Fruit fly (Drosophila melanogaster) whole organism, embryonic: ENCODE data around the gene CG13838.

Experiments
- Adf1 ChIP-seq: fragments of 200-800 bp; sonication (Bioruptor generic); IDR thresholded peaks from 2 replicates; pipeline ENCODE4 v1.3.6; 2022; ENCODE audit warnings: missing biosample characterization, missing genetic modification characterization
- BEAF-32 ChIP-seq: fragments of 200-800 bp; sonication (Bioruptor generic); optimal IDR thresholded peaks from 3 replicates; lab custom pipeline; 2017; ENCODE audit warnings: missing biosample characterization, missing genetic modification characterization, mild to moderate bottlenecking, moderate library complexity, missing genetic modification reagents
- CG11247 ChIP-seq: fragments of 200-800 bp; sonication (Bioruptor generic); IDR thresholded peaks from 2 replicates; pipeline ENCODE4 v1.3.6; 2022; ENCODE audit warnings: missing biosample characterization, missing genetic modification characterization
- CG11696 ChIP-seq: fragments of 200-800 bp; sonication (Bioruptor generic); IDR thresholded peaks from 2 replicates; pipeline ENCODE4 v1.3.6; 2022; ENCODE audit warnings: missing biosample characterization, missing genetic modification characterization
- CG13123 ChIP-seq: fragments of 200-800 bp; sonication (Bioruptor generic); optimal IDR thresholded peaks from 2 replicates; lab custom pipeline; 2016; ENCODE audit warnings: missing biosample characterization, missing genetic modification characterization
- CG13296 ChIP-seq: fragments of 200-800 bp; sonication (Bioruptor generic); optimal IDR thresholded peaks from 3 replicates; lab custom pipeline; 2018; ENCODE audit warnings: missing biosample characterization, mild to moderate bottlenecking, missing genetic modification characterization
- CG17568 ChIP-seq: fragments of 200-800 bp; sonication (Bioruptor generic); optimal IDR thresholded peaks from 2 replicates; lab custom pipeline; 2018; ENCODE audit warnings: missing biosample characterization, mild to moderate bottlenecking, missing genetic modification characterization, moderate library complexity
- CG1792 ChIP-seq: fragments of 200-800 bp; sonication (Bioruptor generic); optimal IDR thresholded peaks from 2 replicates; lab custom pipeline; 2016; ENCODE audit warnings: missing biosample characterization, missing genetic modification characterization
- CG18476 ChIP-seq: fragments of 200-800 bp; sonication (Bioruptor generic); optimal IDR thresholded peaks from 2 replicates; lab custom pipeline; 2016; ENCODE audit warnings: missing biosample characterization, mild to moderate bottlenecking, missing genetic modification characterization
- CG18599 ChIP-seq: fragments of 200-800 bp; sonication (Bioruptor generic); optimal IDR thresholded peaks from 3 replicates; lab custom pipeline; 2017; ENCODE audit warnings: missing biosample characterization, missing genetic modification characterization, mild to moderate bottlenecking, moderate library complexity, missing genetic modification reagents
- CG2120 ChIP-seq: fragments of 200-800 bp; sonication (Bioruptor generic); optimal IDR thresholded peaks from 3 replicates; lab custom pipeline; 2016; ENCODE audit warnings: missing biosample characterization, missing genetic modification characterization
- CG3065 ChIP-seq: fragments of 200-800 bp; sonication (Bioruptor generic); optimal IDR thresholded peaks from 2 replicates; lab custom pipeline; 2016; ENCODE audit warnings: missing biosample characterization, missing genetic modification characterization
- CG31224 ChIP-seq: fragments of 200-800 bp; sonication (Bioruptor generic); IDR thresholded peaks from 2 replicates; pipeline ENCODE4 v1.3.6; 2022; ENCODE audit warnings: missing biosample characterization, missing genetic modification characterization
- CG4360 ChIP-seq: fragments of 200-800 bp; sonication (Bioruptor generic); IDR thresholded peaks from 2 replicates; pipeline ENCODE4 v1.3.6; 2022; ENCODE audit warnings: missing biosample characterization, missing genetic modification characterization
- CG4730 ChIP-seq: fragments of 200-800 bp; sonication (Bioruptor generic); IDR thresholded peaks from 2 replicates; pipeline ENCODE4 v1.3.6; 2022; ENCODE audit warnings: missing biosample characterization, missing genetic modification characterization
- CG5180 ChIP-seq: fragments of 200-800 bp; sonication (Bioruptor generic); optimal IDR thresholded peaks from 3 replicates; lab custom pipeline; 2017; ENCODE audit warnings: missing biosample characterization, missing genetic modification characterization, mild to moderate bottlenecking, moderate library complexity, missing genetic modification reagents
- CG6689 ChIP-seq: fragments of 200-800 bp; sonication (Bioruptor generic); IDR thresholded peaks from 2 replicates; pipeline ENCODE4 v1.3.6; 2022; ENCODE audit warnings: missing biosample characterization, missing genetic modification characterization
- CG8290 ChIP-seq, 3 experiments: fragments of 200-800 bp; sonication (Bioruptor generic); optimal IDR thresholded peaks; 2 replicates each; lab custom pipeline; 2016 to 2019; ENCODE audit warnings: missing biosample characterization in 3 of 3, missing genetic modification characterization in 3 of 3, mild to moderate bottlenecking in 2 of 3, moderate library complexity in 1 of 3
- CG9215 ChIP-seq: fragments of 200-800 bp; sonication (Bioruptor generic); IDR thresholded peaks from 2 replicates; pipeline ENCODE4 v1.3.6; 2022; ENCODE audit warnings: missing biosample characterization, missing genetic modification characterization
- CTCF ChIP-seq: fragments of 200-800 bp; sonication (Bioruptor generic); optimal IDR thresholded peaks from 2 replicates; lab custom pipeline; 2017; ENCODE audit warnings: missing biosample characterization, mild to moderate bottlenecking, missing genetic modification characterization, moderate library complexity
- CoRest ChIP-seq: fragments of 200-800 bp; sonication (Bioruptor generic); optimal IDR thresholded peaks from 3 replicates; lab custom pipeline; 2018; ENCODE audit warnings: missing biosample characterization, mild to moderate bottlenecking, missing genetic modification characterization, moderate library complexity
- Dfd ChIP-seq, 2 experiments: fragments of >200 bp; optimal IDR thresholded peaks; 2 replicates each; lab custom pipeline; 2017; ENCODE audit warnings: missing biosample characterization in 2 of 2, missing genetic modification characterization in 2 of 2
- HLH3B ChIP-seq: fragments of 200-800 bp; sonication (Bioruptor generic); IDR thresholded peaks from 2 replicates; pipeline ENCODE4 v1.3.6; 2022; ENCODE audit warnings: missing biosample characterization, missing genetic modification characterization
- HLH4C ChIP-seq: fragments of 200-800 bp; sonication (Bioruptor generic); IDR thresholded peaks from 3 replicates; pipeline ENCODE4 v1.3.6; 2022; ENCODE audit warnings: missing biosample characterization, missing genetic modification characterization; ENCODE audit not compliant: partially characterized antibody
- Lpt ChIP-seq: fragments of >200 bp; optimal IDR thresholded peaks from 2 replicates; lab custom pipeline; 2018; ENCODE audit warnings: missing biosample characterization, missing genetic modification characterization
- MESR4 ChIP-seq: fragments of 200-800 bp; sonication (Bioruptor generic); optimal IDR thresholded peaks from 2 replicates; lab custom pipeline; 2018; ENCODE audit warnings: missing biosample characterization, mild to moderate bottlenecking, missing genetic modification characterization, moderate library complexity
- Neu2 ChIP-seq: fragments of 200-800 bp; sonication (Bioruptor generic); optimal IDR thresholded peaks from 3 replicates; lab custom pipeline; 2016; ENCODE audit warnings: missing biosample characterization, missing genetic modification characterization, borderline replicate concordance
- Ravus ChIP-seq: fragments of 200-800 bp; sonication (Bioruptor generic); IDR thresholded peaks from 2 replicates; pipeline ENCODE4 v1.3.6; 2022; ENCODE audit warnings: missing biosample characterization, missing genetic modification characterization
- Spps ChIP-seq: fragments of 200-800 bp; sonication (Bioruptor generic); optimal IDR thresholded peaks from 2 replicates; lab custom pipeline; 2018; ENCODE audit warnings: missing biosample characterization, mild to moderate bottlenecking, missing genetic modification characterization
- ac ChIP-seq: fragments of 200-800 bp; sonication (Bioruptor generic); optimal IDR thresholded peaks from 3 replicates; lab custom pipeline; 2017; ENCODE audit warnings: missing biosample characterization, mild to moderate bottlenecking, missing genetic modification characterization
- az2 ChIP-seq: fragments of 200-800 bp; sonication (Bioruptor generic); optimal IDR thresholded peaks from 3 replicates; lab custom pipeline; 2016; ENCODE audit warnings: missing biosample characterization, missing genetic modification characterization
- bab2 ChIP-seq: fragments of 200-800 bp; sonication (Bioruptor generic); optimal IDR thresholded peaks from 2 replicates; lab custom pipeline; 2016; ENCODE audit warnings: missing biosample characterization, missing genetic modification characterization
- cg ChIP-seq: fragments of 200-800 bp; sonication (Bioruptor generic); optimal IDR thresholded peaks from 3 replicates; lab custom pipeline; 2019; ENCODE audit warnings: missing biosample characterization, mild to moderate bottlenecking, missing genetic modification characterization, moderate library complexity
- dmrt99B ChIP-seq: fragments of 200-800 bp; sonication (Bioruptor generic); optimal IDR thresholded peaks from 2 replicates; lab custom pipeline; 2018; ENCODE audit warnings: missing biosample characterization, mild to moderate bottlenecking, missing genetic modification characterization, moderate library complexity
- dpn ChIP-seq, 2 experiments: fragments of 200-800 bp; sonication (Bioruptor generic); optimal IDR thresholded peaks; 3 replicates each; lab custom pipeline; 2016; ENCODE audit warnings: missing biosample characterization in 2 of 2, missing genetic modification characterization in 2 of 2
- gcm ChIP-seq: fragments of 200-800 bp; sonication (Bioruptor generic); optimal IDR thresholded peaks from 2 replicates; lab custom pipeline; 2019; ENCODE audit warnings: missing biosample characterization, mild to moderate bottlenecking, missing genetic modification characterization, moderate library complexity
- gem ChIP-seq: fragments of 200-800 bp; sonication (Bioruptor generic); optimal IDR thresholded peaks from 2 replicates; lab custom pipeline; 2019; ENCODE audit warnings: missing biosample characterization, mild to moderate bottlenecking, missing genetic modification characterization, moderate library complexity
- ham ChIP-seq: fragments of 200-800 bp; sonication (Bioruptor generic); IDR thresholded peaks from 2 replicates; pipeline ENCODE4 v1.3.6; 2022; ENCODE audit warnings: missing biosample characterization, missing genetic modification characterization
- kni ChIP-seq: fragments of 200-800 bp; sonication (Bioruptor generic); optimal IDR thresholded peaks from 3 replicates; lab custom pipeline; 2017; ENCODE audit warnings: mild to moderate bottlenecking, missing biosample characterization, missing genetic modification reagents, missing genetic modification characterization
- maf-S ChIP-seq: fragments of 200-800 bp; sonication (Bioruptor generic); optimal IDR thresholded peaks from 2 replicates; lab custom pipeline; 2016; ENCODE audit warnings: missing biosample characterization, missing genetic modification characterization
- onecut ChIP-seq: fragments of 200-800 bp; sonication (Bioruptor generic); IDR thresholded peaks from 2 replicates; pipeline ENCODE4 v1.3.6; 2022; ENCODE audit warnings: missing biosample characterization, missing genetic modification characterization
- otp ChIP-seq: fragments of 200-800 bp; sonication (Bioruptor generic); IDR thresholded peaks from 3 replicates; pipeline ENCODE4, ENCODE4 v1.3.6; 2022; ENCODE audit warnings: missing biosample characterization, missing genetic modification characterization
- sens ChIP-seq: fragments of 200-800 bp; sonication (Bioruptor generic); peaks from one replicate; lab custom pipeline; 2016; ENCODE audit warnings: missing biosample characterization, missing genetic modification characterization
- sens-2 ChIP-seq: fragments of 200-800 bp; sonication (Bioruptor generic); IDR thresholded peaks from 2 replicates; pipeline ENCODE4 v1.3.6; 2022; ENCODE audit warnings: missing biosample characterization, missing genetic modification characterization
- slp2 ChIP-seq: fragments of 200-800 bp; sonication (Bioruptor generic); optimal IDR thresholded peaks from 2 replicates; lab custom pipeline; 2016; ENCODE audit warnings: missing biosample characterization, missing genetic modification characterization
- sug ChIP-seq: fragments of 200-800 bp; optimal IDR thresholded peaks from 2 replicates; lab custom pipeline; 2019; ENCODE audit warnings: missing biosample characterization, mild to moderate bottlenecking, missing genetic modification characterization, moderate library complexity
- tna ChIP-seq: fragments of 200-800 bp; sonication (Bioruptor generic); IDR thresholded peaks from 2 replicates; pipeline ENCODE4 v1.3.6; 2022; ENCODE audit warnings: missing biosample characterization, missing genetic modification characterization; ENCODE audit not compliant: partially characterized antibody
- vvl ChIP-seq: fragments of 200-800 bp; sonication (Bioruptor generic); IDR thresholded peaks from 2 replicates; pipeline ENCODE4 v1.3.6; 2022; ENCODE audit warnings: missing biosample characterization, missing genetic modification characterization
- zfh1 ChIP-seq: fragments of 200-800 bp; sonication (Bioruptor generic); IDR thresholded peaks from 3 replicates; pipeline ENCODE4 v1.3.6; 2022; ENCODE audit warnings: missing biosample characterization, missing genetic modification characterization

The CG13838 gene

dm6 chr3R:23043690-23044089, 1.6 kb downstream of the CG13838 start, which contains the start of gene CG13837:
TSS of gene CG13837 (plus strand) at chr3R:23043990.
- TF ChIP-seq Ravus (GFP tag; lab: Robert Waterston, UW) (no peak), CG3065 (GFP tag; lab: Kevin White, UChicago) (peak; percentile 75)
- TF ChIP-seq, all 482 proteins: peak for 1

DNA sequence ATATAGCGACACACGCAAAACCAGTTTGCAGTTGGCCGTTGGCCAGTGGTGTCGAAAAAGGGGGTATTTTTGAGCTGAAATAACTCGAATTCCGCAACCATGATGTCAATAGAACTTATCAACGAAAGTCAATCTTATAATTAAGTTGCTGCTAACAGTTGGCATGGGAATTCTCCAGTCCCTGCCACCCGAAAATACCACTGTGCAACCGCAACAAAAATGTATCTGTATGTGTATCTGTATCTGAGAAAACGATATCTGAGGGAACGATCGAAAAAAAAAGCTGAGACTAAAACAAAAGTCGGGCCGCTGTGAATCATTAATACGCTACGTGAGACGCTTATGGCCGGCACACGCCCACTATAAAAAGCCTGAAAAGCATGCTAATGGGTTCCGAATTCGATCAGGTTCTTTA, 4.5 kb downstream of the CG13838 start:
- TF ChIP-seq CG6689 (GFP tag; lab: Robert Waterston, UW) (0 out of 2 replicates have a peak, but pooled peaks have one; percentile 30), gem (peak; percentile 67), CG4730 (GFP tag; lab: Robert Waterston, UW) (peak; percentile 50), sens (GFP tag; lab: Kevin White, UChicago) (peak; percentile 57), dmrt99B (tag; lab: Kevin White, UChicago) (peak; percentile 32), slp2 (GFP tag; lab: Kevin White, UChicago) (peak; percentile 0), CG2120 (GFP tag; lab: Kevin White, UChicago) (peak; percentile 83), CG31224 (GFP tag; lab: Robert Waterston, UW) (peak; percentile 42; the same call in 1 of the 2 replicates), sens-2 (no peak), Dfd (GFP tag; optimal IDR thresholded peaks at IDR 0.05; lab: Kevin White, UChicago) (no peak), dpn (GFP tag; optimal IDR thresholded peaks at IDR 0.05; lab: Kevin White, UChicago) (peak; percentile 7 to 57), Lpt (GFP tag; lab: Kevin White, UChicago) (no peak), Adf1 (GFP tag; lab: Robert Waterston, UW) (peak; percentile 28; the same call in 1 of the 2 replicates), CG18476 (no peak), CTCF (GFP tag; lab: Kevin White, UChicago) (no peak), Spps (no peak), kni (GFP tag; lab: Kevin White, UChicago) (no peak), CG5180 (GFP tag; lab: Kevin White, UChicago) (no peak), cg (GFP tag; lab: Kevin White, UChicago) (peak; percentile 17), CG8290 (GFP tag; optimal IDR thresholded peaks at IDR 0.05; lab: Kevin White, UChicago) (no peak), CG8290 (tag; optimal IDR thresholded peaks at IDR 0.05; lab: Kevin White, UChicago) (peak in 1 of 2 experiments; percentile 77), CG17568 (GFP tag; lab: Kevin White, UChicago) (peak; percentile 18), az2 (GFP tag; lab: Kevin White, UChicago) (no peak), CG13296 (GFP tag; lab: Kevin White, UChicago) (peak; percentile 4), CoRest (tag; lab: Kevin White, UChicago) (peak; percentile 40), Neu2 (no peak), bab2 (GFP tag; lab: Kevin White, UChicago) (peak; percentile 23), ac (GFP tag; lab: Kevin White, UChicago) (no peak), maf-S (no peak), ham (GFP tag; lab: Robert Waterston, UW) (no peak), HLH3B (GFP tag; lab: Robert Waterston, UW) (0 out of 2 replicates have a peak, but pooled peaks have one; percentile 32), sug (tag; lab: Kevin White, UChicago) (no peak), tna (GFP tag; lab: Robert Waterston, UW) (no peak), CG11247 (GFP tag; lab: Robert Waterston, UW) (peak; percentile 57), CG18599 (peak; percentile 45), CG11696 (GFP tag; lab: Robert Waterston, UW) (no peak), CG1792 (GFP tag; lab: Kevin White, UChicago) (no peak), CG9215 (GFP tag; lab: Robert Waterston, UW) (peak; percentile 61; the same call in 1 of the 2 replicates), otp (GFP tag; lab: Robert Waterston, UW) (peak; percentile 37; the same call in 1 of the 3 replicates), MESR4 (GFP tag; lab: Kevin White, UChicago) (no peak), vvl (GFP tag; lab: Robert Waterston, UW) (peak; percentile 51; the same call in 1 of the 2 replicates), BEAF-32 (GFP tag; lab: Kevin White, UChicago) (no peak), HLH4C (GFP tag; lab: Robert Waterston, UW) (no peak), gcm (GFP tag; lab: Kevin White, UChicago) (no peak), CG13123 (no peak), CG4360 (GFP tag; lab: Robert Waterston, UW) (no peak), onecut (no peak), zfh1 (GFP tag; lab: Robert Waterston, UW) (peak; percentile 48; the same call in 1 of the 3 replicates)
